Worm (Caenorhabditis elegans): ENCODE data around the gene srh-83.

The srh-83 gene

ce11 chrV:7130974-7131373 lies 33.3 kb upstream of the srh-83 start, which contains the start of gene srx-36:
TSS of gene srx-36 (minus strand) at chrV:7131074.
- TF ChIP-seq mep-1 (tag; optimal IDR thresholded peaks at IDR 0.05) (no peak), cnd-1 (tag; optimal IDR thresholded peaks at IDR 0.05) (no peak), flh-1 (GFP tag; optimal IDR thresholded peaks at IDR 0.05) (no peak), blmp-1 (tag; optimal IDR thresholded peaks at IDR 0.05) (no peak), nhr-2 (tag; optimal IDR thresholded peaks at IDR 0.05) (no peak), ceh-39 (tag; optimal IDR thresholded peaks at IDR 0.05) (no peak), sptf-1 (tag; optimal IDR thresholded peaks at IDR 0.05) (no peak), unc-39 (tag; optimal IDR thresholded peaks at IDR 0.05) (no peak), mab-5 (tag; optimal IDR thresholded peaks at IDR 0.05) (no peak), unc-62 (GFP tag; optimal IDR thresholded peaks at IDR 0.05) (no peak), sem-2 (GFP tag; optimal IDR thresholded peaks at IDR 0.05) (no peak), elt-3 (tag; optimal IDR thresholded peaks at IDR 0.05) (no peak)

ce11 chrV:7132248-7132647 lies 32.1 kb upstream of the srh-83 start, which contains the start of gene sre-10:
TSS of gene sre-10 (plus strand) at chrV:7132548.
- no peak for TF ChIP-seq nhr-2 (tag; optimal IDR thresholded peaks at IDR 0.05)

- no peak for TF ChIP-seq nhr-76 (tag; optimal IDR thresholded peaks at IDR 0.05)
- TF ChIP-seq hlh-1 (tag; optimal IDR thresholded peaks at IDR 0.05) = no peak
- no peak for TF ChIP-seq sem-2 (GFP tag; optimal IDR thresholded peaks at IDR 0.05)
- no peak for TF ChIP-seq zip-8 (tag; optimal IDR thresholded peaks at IDR 0.05)
- no peak for TF ChIP-seq ceh-43 (GFP tag; optimal IDR thresholded peaks at IDR 0.05)
- no peak for TF ChIP-seq elt-3 (tag; optimal IDR thresholded peaks at IDR 0.05)
- TF ChIP-seq tbx-8 (GFP tag; optimal IDR thresholded peaks at IDR 0.05) = no peak
- no peak for TF ChIP-seq unc-120 (tag; optimal IDR thresholded peaks at IDR 0.05; ENCODE audit: poor library complexity, severe bottlenecking)
- TF ChIP-seq lin-13 (tag; optimal IDR thresholded peaks at IDR 0.05) = no peak
- no peak for TF ChIP-seq blmp-1 (tag; optimal IDR thresholded peaks at IDR 0.05)
- TF ChIP-seq nhr-28 (tag; optimal IDR thresholded peaks at IDR 0.05) = no peak
- no peak for TF ChIP-seq mep-1 (tag; optimal IDR thresholded peaks at IDR 0.05)
Measured at ce11 chrV:7133963-7134362, 30.3 kb upstream of the srh-83 start, which contains the start of gene F10D2.16. TSS of gene F10D2.16 (plus strand) at chrV:7134263.

DNA sequence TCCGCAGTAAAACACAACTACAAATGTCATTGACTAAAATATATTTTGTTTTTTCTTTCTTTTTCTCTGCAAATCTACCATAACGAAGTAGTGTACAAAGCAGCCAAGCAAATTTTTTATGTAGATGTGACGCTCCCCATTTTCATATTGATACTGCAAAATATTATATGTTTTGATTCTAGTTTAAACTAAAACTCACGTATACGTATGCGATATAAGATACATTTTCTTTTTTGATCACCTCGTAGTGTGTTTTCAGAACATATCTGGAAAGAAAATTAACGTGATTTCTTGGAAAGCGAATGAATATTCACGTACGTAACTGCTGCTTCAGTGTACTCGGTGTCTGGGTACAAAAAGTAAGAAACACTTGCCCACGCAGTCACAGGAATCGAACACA lies 27.5 kb upstream of the srh-83 start:
- no peak for TF ChIP-seq ces-1 (GFP tag; optimal IDR thresholded peaks at IDR 0.05)
- TF ChIP-seq blmp-1 (tag; optimal IDR thresholded peaks at IDR 0.05) = no peak
- no peak for TF ChIP-seq unc-39 (tag; optimal IDR thresholded peaks at IDR 0.05)
- no peak for TF ChIP-seq snpc-4 (tag; optimal IDR thresholded peaks at IDR 0.05)
- no peak for TF ChIP-seq unc-62 (GFP tag; optimal IDR thresholded peaks at IDR 0.05)
- TF ChIP-seq lin-13 (tag; optimal IDR thresholded peaks at IDR 0.05) = no peak
- TF ChIP-seq cnd-1 (tag; optimal IDR thresholded peaks at IDR 0.05) = no peak
- TF ChIP-seq mep-1 (tag; optimal IDR thresholded peaks at IDR 0.05) = no peak
- no peak for TF ChIP-seq flh-1 (GFP tag; optimal IDR thresholded peaks at IDR 0.05)
- no peak for TF ChIP-seq nhr-12 (tag; optimal IDR thresholded peaks at IDR 0.05)
- no peak for TF ChIP-seq nhr-28 (tag; optimal IDR thresholded peaks at IDR 0.05)
- no peak for TF ChIP-seq M03D4.4 (tag; optimal IDR thresholded peaks at IDR 0.05)
- no peak for TF ChIP-seq unc-120 (tag; optimal IDR thresholded peaks at IDR 0.05; ENCODE audit: poor library complexity, severe bottlenecking)
- TF ChIP-seq ztf-11 (tag; optimal IDR thresholded peaks at IDR 0.05) = no peak

DNA sequence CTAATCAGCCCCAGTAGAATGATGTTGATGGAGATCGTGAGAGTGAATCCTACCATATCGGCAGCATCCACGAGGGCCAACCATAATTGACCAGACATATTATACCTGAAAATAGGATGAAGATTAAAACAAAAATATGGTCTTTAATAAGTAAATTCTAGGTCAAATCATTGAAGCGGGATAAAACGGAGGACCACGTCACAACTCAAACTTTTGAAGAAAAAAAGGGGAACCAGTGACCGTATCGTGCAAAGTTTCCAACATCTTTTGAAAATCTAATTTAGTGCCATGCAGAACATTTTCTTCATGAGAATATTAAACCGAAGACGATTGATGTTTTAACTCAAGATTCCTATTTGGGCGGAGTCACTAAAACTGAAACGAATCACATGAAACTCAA lies 26.0 kb upstream of the srh-83 start, which contains the start of gene str-112:
Gene str-112, minus strand, starts transcription at position 101 of the 400 bp plus-strand sequence.
- TF ChIP-seq ztf-11 (tag; optimal IDR thresholded peaks at IDR 0.05) (no peak), mls-2 (tag; optimal IDR thresholded peaks at IDR 0.05) (no peak), nhr-76 (tag; optimal IDR thresholded peaks at IDR 0.05) (no peak), drap-1 (GFP tag; optimal IDR thresholded peaks at IDR 0.05) (no peak), elt-3 (tag; optimal IDR thresholded peaks at IDR 0.05) (no peak), unc-62 (GFP tag; optimal IDR thresholded peaks at IDR 0.05) (no peak)

- TF ChIP-seq ceh-83 (GFP tag; optimal IDR thresholded peaks at IDR 0.05) (no peak), ztf-11 (tag; optimal IDR thresholded peaks at IDR 0.05) (no peak), zip-8 (tag; optimal IDR thresholded peaks at IDR 0.05) (no peak), snpc-4 (tag; optimal IDR thresholded peaks at IDR 0.05) (no peak), unc-39 (tag; optimal IDR thresholded peaks at IDR 0.05) (no peak), unc-62 (GFP tag; optimal IDR thresholded peaks at IDR 0.05) (no peak), elt-1 (tag; optimal IDR thresholded peaks at IDR 0.05; ENCODE audit: borderline replicate concordance, insufficient read depth) (no peak), ces-1 (GFP tag; optimal IDR thresholded peaks at IDR 0.05) (no peak), lin-32 (GFP tag; optimal IDR thresholded peaks at IDR 0.05) (no peak), nhr-28 (tag; optimal IDR thresholded peaks at IDR 0.05) (no peak), cnd-1 (tag; optimal IDR thresholded peaks at IDR 0.05) (no peak), bed-3 (GFP tag; optimal IDR thresholded peaks at IDR 0.05) (no peak), nhr-12 (tag; optimal IDR thresholded peaks at IDR 0.05) (no peak), nhr-237 (tag; optimal IDR thresholded peaks at IDR 0.05) (no peak)
Measured at ce11 chrV:7140368-7140767, 23.9 kb upstream of the srh-83 start.

Measured in whole organism, mixed stage, embryonic.